Worm (Caenorhabditis elegans) whole organism, L3 larva: Measurements from ENCODE around the gene srbc-77.

ENCODE experiments used
- R02D3.7 ChIP-seq: fragments of 150-350 bp; optimal IDR thresholded peaks from 2 replicates; lab custom pipeline; 2014; ENCODE audit warnings: missing biosample characterization, missing genetic modification characterization
- ama-1 ChIP-seq: fragments of 150-350 bp; optimal IDR thresholded peaks from 2 replicates; lab custom pipeline; 2018
- ceh-16 ChIP-seq: sonication (generic microtip); optimal IDR thresholded peaks from 2 replicates; lab custom pipeline; 2017; ENCODE audit warnings: missing biosample characterization, missing genetic modification characterization
- ceh-28 ChIP-seq: fragments of 150-350 bp; optimal IDR thresholded peaks from 2 replicates; lab custom pipeline; 2014; ENCODE audit warnings: missing biosample characterization, missing genetic modification reagents, missing genetic modification characterization
- ceh-82 ChIP-seq: fragments of 150-350 bp; optimal IDR thresholded peaks from 2 replicates; lab custom pipeline; 2014; ENCODE audit warnings: missing biosample characterization, missing genetic modification characterization
- daf-12 ChIP-seq: fragments of 150-350 bp; optimal IDR thresholded peaks from 2 replicates; lab custom pipeline; 2014; ENCODE audit warnings: missing biosample characterization, missing genetic modification reagents, missing genetic modification characterization
- egl-27 ChIP-seq: sonication (generic microtip); optimal IDR thresholded peaks from 4 replicates; lab custom pipeline; 2017; ENCODE audit warnings: missing biosample characterization, missing genetic modification reagents, missing genetic modification characterization
- egl-5 ChIP-seq: fragments of 150-350 bp; optimal IDR thresholded peaks from 2 replicates; lab custom pipeline; 2017; ENCODE audit warnings: missing biosample characterization, missing genetic modification reagents, missing genetic modification characterization, inconsistent platforms
- elt-2 ChIP-seq: sonication (generic microtip); optimal IDR thresholded peaks from 2 replicates; lab custom pipeline; 2016; ENCODE audit warnings: missing genetic modification reagents, mild to moderate bottlenecking, missing genetic modification characterization, missing compliant biosample characterization
- elt-3 ChIP-seq, 3 experiments: fragments of 150-350 bp in 1 of 3; sonication (generic microtip) in 2 of 3; optimal IDR thresholded peaks; 2 replicates in 2 of 3; 4 replicates in 1 of 3; lab custom pipeline; 2014 to 2017; ENCODE audit warnings: missing biosample characterization in 3 of 3, missing genetic modification characterization in 3 of 3
- eor-1 ChIP-seq, 2 experiments: fragments of 150-350 bp; optimal IDR thresholded peaks; 2 replicates each; lab custom pipeline; 2014 to 2018; ENCODE audit warnings: missing biosample characterization in 2 of 2, missing genetic modification characterization in 2 of 2
- fkh-10 ChIP-seq: sonication (generic microtip); optimal IDR thresholded peaks from 2 replicates; lab custom pipeline; 2017; ENCODE audit warnings: missing biosample characterization, missing genetic modification reagents, missing genetic modification characterization
- fkh-2 ChIP-seq: fragments of 150-350 bp; optimal IDR thresholded peaks from 2 replicates; lab custom pipeline; 2014; ENCODE audit warnings: missing biosample characterization, missing genetic modification reagents, missing genetic modification characterization
- fos-1 ChIP-seq: fragments of 150-350 bp; optimal IDR thresholded peaks from 2 replicates; lab custom pipeline; 2014; ENCODE audit warnings: missing biosample characterization, missing genetic modification characterization
- hmg-11 ChIP-seq: sonication (generic microtip); optimal IDR thresholded peaks from 2 replicates; lab custom pipeline; 2016; ENCODE audit warnings: missing genetic modification characterization, missing compliant biosample characterization
- jun-1 ChIP-seq: fragments of 150-350 bp; optimal IDR thresholded peaks from 2 replicates; lab custom pipeline; 2014; ENCODE audit warnings: missing biosample characterization, missing genetic modification reagents, missing genetic modification characterization
- lin-39 ChIP-seq: fragments of 150-350 bp; optimal IDR thresholded peaks from 2 replicates; lab custom pipeline; 2018; ENCODE audit warnings: missing biosample characterization, missing genetic modification reagents, missing genetic modification characterization
- mdl-1 ChIP-seq: fragments of 150-350 bp; optimal IDR thresholded peaks from 2 replicates; lab custom pipeline; 2014; ENCODE audit warnings: missing biosample characterization, missing genetic modification characterization
- nfya-1 ChIP-seq: sonication (generic microtip); optimal IDR thresholded peaks from 2 replicates; lab custom pipeline; 2017; ENCODE audit warnings: missing genetic modification characterization, mild to moderate bottlenecking, missing compliant biosample characterization, antibody characterized with exemption, moderate library complexity; ENCODE audit not compliant: insufficient read depth
- nhr-11 ChIP-seq: fragments of 150-350 bp; optimal IDR thresholded peaks from 2 replicates; lab custom pipeline; 2014; ENCODE audit warnings: missing biosample characterization, missing genetic modification characterization
- nhr-23 ChIP-seq: fragments of 150-350 bp; optimal IDR thresholded peaks from 2 replicates; lab custom pipeline; 2014; ENCODE audit warnings: missing biosample characterization, missing genetic modification reagents, missing genetic modification characterization
- nhr-237 ChIP-seq: fragments of 150-350 bp; optimal IDR thresholded peaks from 2 replicates; lab custom pipeline; 2014; ENCODE audit warnings: missing biosample characterization, missing genetic modification characterization
- nhr-28 ChIP-seq: fragments of 150-350 bp; optimal IDR thresholded peaks from 2 replicates; lab custom pipeline; 2014; ENCODE audit warnings: missing biosample characterization, missing genetic modification characterization
- nhr-67 ChIP-seq: fragments of 150-350 bp; optimal IDR thresholded peaks from 2 replicates; lab custom pipeline; 2014; ENCODE audit warnings: missing biosample characterization, missing genetic modification characterization
- pha-4 ChIP-seq: fragments of 150-350 bp; optimal IDR thresholded peaks from 2 replicates; lab custom pipeline; 2014; ENCODE audit warnings: missing biosample characterization, missing genetic modification reagents, missing genetic modification characterization
- pqm-1 ChIP-seq: fragments of 150-350 bp; optimal IDR thresholded peaks from 2 replicates; lab custom pipeline; 2017; ENCODE audit warnings: missing biosample characterization, missing genetic modification characterization, inconsistent platforms
- sea-2 ChIP-seq: fragments of 150-350 bp; sonication (generic microtip); optimal IDR thresholded peaks from 4 replicates; lab custom pipeline; 2014; ENCODE audit warnings: missing biosample characterization, missing genetic modification reagents, missing genetic modification characterization
- snpc-4 ChIP-seq: fragments of 150-350 bp; optimal IDR thresholded peaks from 2 replicates; lab custom pipeline; 2014; ENCODE audit warnings: missing biosample characterization, missing genetic modification characterization
- unc-39 ChIP-seq: sonication (generic microtip); optimal IDR thresholded peaks from 4 replicates; lab custom pipeline; 2017; ENCODE audit warnings: missing biosample characterization, missing genetic modification characterization
- unc-62 ChIP-seq: fragments of 150-350 bp; sonication (generic microtip); optimal IDR thresholded peaks from 4 replicates; lab custom pipeline; 2014; ENCODE audit warnings: missing biosample characterization, missing genetic modification reagents, missing genetic modification characterization
- zag-1 ChIP-seq: fragments of 150-350 bp; optimal IDR thresholded peaks from 2 replicates; lab custom pipeline; 2014; ENCODE audit warnings: missing biosample characterization, missing genetic modification characterization
- ztf-11 ChIP-seq: fragments of 150-350 bp; optimal IDR thresholded peaks from 2 replicates; lab custom pipeline; 2014; ENCODE audit warnings: missing biosample characterization, missing genetic modification characterization
- ztf-4 ChIP-seq: fragments of 150-350 bp; optimal IDR thresholded peaks from 2 replicates; lab custom pipeline; 2014; ENCODE audit warnings: missing biosample characterization, missing genetic modification characterization

srbc-77 gene

DNA sequence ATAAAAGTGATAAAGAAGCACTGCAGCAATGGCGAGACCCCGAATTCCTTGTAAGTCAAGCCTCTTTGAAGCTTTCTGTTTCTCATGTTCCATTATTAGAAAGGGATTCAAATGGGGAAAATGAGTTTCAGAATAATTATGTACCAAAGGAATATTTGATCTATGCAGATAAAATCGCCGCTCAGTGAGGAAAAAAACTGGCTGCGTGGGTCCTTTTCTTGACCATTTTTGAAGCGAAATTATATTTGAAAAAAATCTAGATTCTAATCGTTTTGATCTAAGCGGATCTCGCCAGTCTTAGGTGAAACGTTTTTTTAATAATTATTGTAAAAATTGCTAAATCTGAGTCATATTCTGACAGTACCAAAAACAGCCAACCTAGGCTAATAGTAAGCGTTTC, 45.3 kb upstream of the srbc-77 start, which contains the start of gene oac-42:
oac-42 (minus strand) TSS at position 101 of the 400 bp plus-strand sequence.
- no peak for TF ChIP-seq egl-5 (tag; lab: Kevin White, UChicago)
- no peak for TF ChIP-seq lin-39
- TF ChIP-seq hmg-11 (tag; lab: Kevin White, UChicago): no peak
- TF ChIP-seq daf-12 (tag; lab: Kevin White, UChicago): no peak
- TF ChIP-seq fkh-10 (GFP tag; lab: Kevin White, UChicago): no peak

DNA sequence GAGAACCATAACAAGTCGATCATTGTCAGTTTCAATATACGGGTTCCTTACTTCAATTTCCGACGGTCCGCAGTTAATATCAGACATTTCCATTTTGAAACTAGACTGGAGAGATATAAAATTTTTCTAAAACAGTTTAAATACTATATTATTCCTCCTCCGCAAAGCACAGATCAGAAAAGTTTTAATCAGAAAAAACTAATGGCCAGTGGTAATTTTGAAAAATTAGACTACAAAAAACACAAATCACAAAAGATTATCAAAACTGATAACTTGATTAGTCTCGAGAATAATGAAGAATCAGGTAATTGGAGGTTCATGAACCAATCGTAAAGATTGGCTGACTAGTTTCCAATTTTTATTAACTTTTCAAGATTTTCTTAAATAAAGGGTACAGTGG, 44.0 kb upstream of the srbc-77 start, which contains the start of gene T06C12.9:
T06C12.9 (minus strand) TSS at position 101 of the 400 bp plus-strand sequence.
- peak; percentile 9 for TF ChIP-seq pqm-1 (tag; lab: Kevin White, UChicago)
- no peak for TF ChIP-seq snpc-4 (tag; lab: Kevin White, UChicago)
- TF ChIP-seq, all 47 proteins: peak for 1

DNA sequence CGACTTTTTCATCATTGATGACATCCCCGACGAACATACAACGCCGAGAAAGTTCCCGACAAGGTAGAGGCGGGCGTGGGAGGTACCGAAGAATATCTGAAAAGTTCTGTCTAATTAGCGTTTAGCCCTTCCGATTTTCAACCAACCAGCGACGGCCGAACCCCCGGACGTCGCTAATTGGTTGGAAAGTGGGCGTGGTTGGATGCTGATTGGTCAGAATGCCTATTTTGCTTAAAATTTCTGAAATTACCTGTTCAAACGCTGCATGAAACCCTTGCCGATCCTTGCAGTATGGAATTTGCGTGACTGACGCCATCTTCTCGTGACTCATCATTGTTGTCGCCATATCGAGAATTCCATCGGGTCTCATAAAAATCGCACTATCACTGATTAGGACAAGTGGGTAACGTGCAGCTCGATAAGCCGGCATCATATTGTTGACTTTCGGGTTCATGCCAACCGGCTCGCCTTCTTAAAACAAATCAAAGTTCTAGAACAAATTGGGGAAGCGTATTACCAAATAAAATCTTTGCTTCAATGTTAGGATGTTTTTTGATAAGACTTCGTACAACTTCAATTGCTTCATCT, 42.2 kb upstream of the srbc-77 start:
- no peak for TF ChIP-seq ztf-11
- TF ChIP-seq nfya-1 (tag; lab: Kevin White, UChicago): peak; percentile 76
- peak; percentile 89 for TF ChIP-seq pqm-1 (tag; lab: Kevin White, UChicago)
- TF ChIP-seq fos-1 (tag; lab: Kevin White, UChicago): peak; percentile 33
- TF ChIP-seq sea-2 (GFP tag; lab: Kevin White, UChicago): no peak
- peak; percentile 70 for TF ChIP-seq jun-1 (tag; lab: Kevin White, UChicago)
- TF ChIP-seq zag-1 (tag; lab: Kevin White, UChicago): no peak
- TF ChIP-seq lin-39: no peak
- no peak for TF ChIP-seq nhr-237
- no peak for TF ChIP-seq ceh-28 (tag; lab: Kevin White, UChicago)
- peak; percentile 16 for TF ChIP-seq pha-4 (tag; lab: Kevin White, UChicago)
- no peak for TF ChIP-seq mdl-1 (tag; lab: Kevin White, UChicago)
- no peak for TF ChIP-seq ztf-4 (tag; lab: Kevin White, UChicago)
- TF ChIP-seq elt-2 (tag; lab: Kevin White, UChicago): peak; percentile 93
- no peak for TF ChIP-seq egl-5 (tag; lab: Kevin White, UChicago)

DNA sequence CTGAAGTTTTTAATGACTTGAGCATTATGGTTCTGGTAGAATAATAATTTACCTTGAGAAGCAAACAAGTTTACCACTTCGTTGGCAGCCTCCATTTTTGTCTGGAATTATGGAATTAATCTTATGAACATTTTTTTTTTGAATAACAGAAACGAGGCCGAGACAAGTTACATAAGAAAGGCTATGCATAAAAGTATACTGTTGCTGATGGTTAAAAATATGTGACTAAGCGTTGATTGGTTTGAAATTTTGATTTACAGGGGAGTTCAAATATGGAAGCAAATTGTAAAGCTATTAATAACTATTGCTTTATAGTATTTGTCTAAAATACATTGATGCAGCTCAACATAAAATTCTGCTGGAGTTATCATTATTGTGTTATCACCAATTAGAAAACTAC, 41.2 kb upstream of the srbc-77 start, which contains the start of gene cgt-1:
cgt-1 (minus strand) TSS at position 101 of the 400 bp plus-strand sequence.
- TF ChIP-seq ztf-4 (tag; lab: Kevin White, UChicago) (no peak), ceh-28 (tag; lab: Kevin White, UChicago) (no peak), daf-12 (tag; lab: Kevin White, UChicago) (no peak), eor-1 (tag; optimal IDR thresholded peaks at IDR 0.05; lab: Kevin White, UChicago) (no peak), ama-1 (lab: Kevin White, UChicago) (no peak)

DNA sequence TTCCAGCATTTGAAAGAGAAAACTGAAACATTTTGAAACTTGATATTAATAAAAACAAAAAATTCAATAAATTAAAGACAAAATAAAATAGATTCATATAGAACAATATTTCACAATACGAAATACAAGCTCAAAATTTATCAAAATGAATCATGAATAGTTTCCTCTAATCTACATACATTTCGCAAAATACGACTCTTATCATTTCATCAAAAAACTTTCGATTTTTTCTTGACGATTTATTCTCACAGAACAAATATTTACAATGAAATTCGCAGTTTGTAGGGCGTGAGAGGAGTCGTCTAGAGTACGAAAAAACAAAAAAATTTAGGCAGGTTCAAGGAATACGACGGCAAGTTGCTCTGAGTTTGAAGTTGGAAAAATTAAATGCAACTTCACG, 39.9 kb upstream of the srbc-77 start:
- TF ChIP-seq pha-4 (tag; lab: Kevin White, UChicago): peak; percentile 51
- TF ChIP-seq elt-2 (tag; lab: Kevin White, UChicago): peak; percentile 72
- no peak for TF ChIP-seq eor-1 (tag; optimal IDR thresholded peaks at IDR 0.05; lab: Kevin White, UChicago)
- TF ChIP-seq pqm-1 (tag; lab: Kevin White, UChicago): peak; percentile 57

DNA sequence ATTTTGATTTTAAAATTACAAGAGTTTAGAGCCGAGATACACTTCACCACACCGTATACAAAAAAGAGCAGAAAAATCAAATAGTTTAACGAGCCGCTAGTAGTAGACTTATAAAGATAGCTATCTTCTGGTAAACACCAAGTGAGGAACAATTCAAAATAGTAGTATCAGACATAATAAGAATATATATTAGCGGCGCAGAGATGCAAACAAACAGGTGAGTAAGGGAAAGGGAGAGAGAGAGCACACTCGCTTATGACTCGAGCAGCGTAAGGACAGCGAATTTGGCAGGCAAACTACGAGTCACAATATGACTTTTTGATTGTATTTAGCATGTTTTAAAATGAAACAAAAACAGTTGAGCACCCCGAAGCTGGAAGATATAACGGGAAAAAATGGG, 38.7 kb upstream of the srbc-77 start:
- TF ChIP-seq egl-5 (tag; lab: Kevin White, UChicago) (no peak), ceh-82 (tag; lab: Kevin White, UChicago) (no peak), unc-62 (GFP tag; lab: Kevin White, UChicago) (no peak), pha-4 (tag; lab: Kevin White, UChicago) (peak; percentile 77), hmg-11 (tag; lab: Kevin White, UChicago) (no peak), nhr-28 (tag; lab: Kevin White, UChicago) (no peak), nhr-23 (tag; lab: Kevin White, UChicago) (no peak), pqm-1 (tag; lab: Kevin White, UChicago) (peak; percentile 73), elt-2 (tag; lab: Kevin White, UChicago) (peak; percentile 68)
- TF ChIP-seq, all 47 proteins: peak for 3

DNA sequence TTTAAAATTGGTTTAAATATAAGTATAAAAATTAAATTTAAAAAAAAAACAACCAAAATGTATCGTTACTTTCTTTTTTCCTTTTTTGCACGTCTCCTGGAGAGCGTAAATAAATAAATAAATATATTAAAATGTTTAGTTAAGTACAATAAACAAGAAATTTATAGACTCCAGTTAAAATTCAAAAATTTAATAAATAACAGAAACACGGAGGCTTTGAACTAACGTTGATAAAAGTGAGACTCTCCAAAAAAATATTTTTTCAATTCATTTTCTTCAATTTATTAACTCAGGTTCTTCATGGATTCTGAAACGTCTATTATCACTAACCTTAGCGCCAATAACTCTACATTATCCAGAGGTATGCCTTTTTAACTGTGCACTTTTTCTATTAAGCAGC, 38.2 kb upstream of the srbc-77 start, which contains the start of gene T06C12.12:
T06C12.12 (plus strand) TSS at position 301 of the 400 bp plus-strand sequence.
- TF ChIP-seq eor-1 (tag; optimal IDR thresholded peaks at IDR 0.05; lab: Kevin White, UChicago): no peak
- TF ChIP-seq R02D3.7: no peak
- no peak for TF ChIP-seq nhr-67 (tag; lab: Kevin White, UChicago)
- TF ChIP-seq nhr-11: no peak
- no peak for TF ChIP-seq ceh-82 (tag; lab: Kevin White, UChicago)
- TF ChIP-seq ceh-16: no peak
- TF ChIP-seq elt-3 (tag; optimal IDR thresholded peaks at IDR 0.05; lab: Kevin White, UChicago): no peak
- no peak for TF ChIP-seq unc-39
- no peak for TF ChIP-seq egl-27 (tag; lab: Kevin White, UChicago)
- no peak for TF ChIP-seq hmg-11 (tag; lab: Kevin White, UChicago)
- TF ChIP-seq snpc-4 (tag; lab: Kevin White, UChicago): no peak
- no peak for TF ChIP-seq fkh-2 (tag; lab: Kevin White, UChicago)
- no peak for TF ChIP-seq nfya-1 (tag; lab: Kevin White, UChicago)
- TF ChIP-seq ama-1 (lab: Kevin White, UChicago): no peak
- TF ChIP-seq fkh-10 (GFP tag; lab: Kevin White, UChicago): no peak
- TF ChIP-seq fos-1 (tag; lab: Kevin White, UChicago): no peak
- no peak for TF ChIP-seq ztf-4 (tag; lab: Kevin White, UChicago)
